Fruit fly (Drosophila melanogaster) whole organism, larva: Measurements from ENCODE around the gene Nnf1b.
A peak's percentile ranks its signal among the peaks of the same experiment; 100 is the strongest.

Experiments used
- noc ChIP-seq: fragments of 200-800 bp; sonication (Bioruptor generic); optimal IDR thresholded peaks from 3 replicates; lab custom pipeline; 2019; ENCODE audit warnings: missing biosample characterization, mild to moderate bottlenecking, missing genetic modification characterization, moderate library complexity

Nnf1b gene

DNA sequence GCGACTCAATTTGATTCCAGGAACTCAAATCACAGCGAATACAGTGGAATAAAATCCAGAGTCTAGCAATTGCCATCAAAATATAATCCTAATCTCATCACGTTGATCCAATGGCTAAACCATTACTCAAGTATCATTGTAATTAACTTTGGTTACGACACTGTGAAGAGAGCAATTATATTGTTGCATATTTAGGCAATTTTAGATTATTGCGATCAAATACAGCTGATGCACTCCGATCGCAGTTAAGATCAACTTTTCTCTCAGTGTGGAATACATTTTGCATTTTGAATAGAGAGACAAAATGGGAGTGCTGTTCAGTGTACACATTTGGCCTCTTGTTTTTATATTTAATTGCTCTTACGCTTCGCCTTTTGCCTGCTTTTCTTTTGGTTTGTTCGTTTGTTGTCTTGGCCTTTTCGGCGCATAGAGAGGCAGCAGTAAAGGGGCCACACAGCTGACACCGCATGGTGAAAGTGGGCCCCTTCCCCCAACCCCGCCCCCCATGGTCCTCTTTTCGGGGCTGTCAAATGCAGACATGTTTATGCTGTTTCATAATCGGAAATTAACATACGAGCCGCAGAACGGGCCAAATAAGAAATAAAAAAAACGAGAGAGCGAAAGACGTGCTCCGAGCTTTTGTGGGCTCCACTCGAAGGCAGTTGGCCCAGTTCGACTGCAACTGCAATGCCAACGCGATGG is 35.9 kb downstream of the Nnf1b start:
- peak; percentile 38 for TF ChIP-seq noc

DNA sequence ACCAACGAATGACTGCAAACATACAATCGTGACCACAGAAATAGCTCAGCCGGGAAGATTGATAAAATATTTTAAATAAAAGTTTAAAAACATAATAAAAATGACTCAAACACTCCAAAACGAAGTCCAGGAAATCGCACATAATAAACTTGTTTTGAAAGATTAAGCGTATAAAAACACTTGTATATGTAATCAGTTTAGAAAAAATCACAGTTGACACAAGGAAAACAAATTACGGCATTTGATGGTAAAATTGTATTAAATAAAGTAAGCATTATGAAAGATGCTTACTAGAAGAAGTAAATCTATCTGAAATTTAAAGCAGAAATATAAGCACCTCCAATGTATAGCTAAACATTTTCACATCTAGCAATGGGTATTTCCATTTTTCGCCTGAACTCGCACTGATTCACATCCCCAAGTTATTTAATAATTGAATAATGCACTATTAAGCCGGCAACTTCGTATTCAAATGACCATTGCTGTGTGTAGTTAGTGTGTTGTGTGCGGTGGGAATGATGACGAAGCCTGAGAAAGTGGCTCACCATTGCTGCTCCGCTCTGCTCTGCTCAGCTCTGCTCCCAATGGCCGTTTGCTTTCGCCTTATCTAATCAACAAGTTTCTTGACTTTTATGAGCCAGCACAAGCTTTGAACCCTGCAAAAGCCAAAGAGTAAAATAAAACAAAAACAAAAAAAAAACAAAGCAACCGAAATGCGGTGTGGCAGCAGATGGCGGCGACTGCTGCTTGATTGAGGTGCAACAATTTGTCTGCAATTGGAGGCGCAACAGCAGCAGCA is 37.0 kb downstream of the Nnf1b start:
- TF ChIP-seq noc, result peak; percentile 75

DNA sequence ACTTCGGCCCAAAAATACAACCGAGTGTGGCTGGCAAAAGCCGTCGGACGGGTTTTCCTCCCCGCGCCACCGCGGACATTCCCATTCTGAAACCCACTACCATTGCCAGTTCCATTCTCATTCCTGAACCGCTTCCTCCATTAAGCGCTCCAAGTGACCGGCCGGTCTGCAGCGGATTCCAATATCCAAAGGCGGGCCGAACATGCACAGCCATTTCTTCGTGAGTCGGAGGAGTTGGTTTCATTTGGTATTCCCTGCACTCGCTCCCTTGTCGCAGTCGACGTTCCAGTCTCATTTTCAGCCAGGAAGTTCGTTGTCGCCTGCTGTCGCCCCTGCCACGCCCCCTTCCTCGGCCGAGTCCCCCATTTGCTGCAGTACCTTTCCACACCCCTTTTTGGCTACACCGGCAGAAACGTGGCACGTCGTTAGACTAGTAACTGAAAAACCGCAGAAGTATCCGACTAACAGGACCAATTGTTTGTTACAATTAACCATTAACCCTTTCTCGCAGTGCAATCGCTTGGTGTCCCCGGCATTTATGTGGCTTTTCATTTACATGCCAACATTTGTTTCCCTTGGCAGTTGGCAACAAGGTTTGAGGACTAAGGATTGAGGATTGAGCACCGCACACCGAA is 37.7 kb downstream of the Nnf1b start:
- no peak for TF ChIP-seq noc

DNA sequence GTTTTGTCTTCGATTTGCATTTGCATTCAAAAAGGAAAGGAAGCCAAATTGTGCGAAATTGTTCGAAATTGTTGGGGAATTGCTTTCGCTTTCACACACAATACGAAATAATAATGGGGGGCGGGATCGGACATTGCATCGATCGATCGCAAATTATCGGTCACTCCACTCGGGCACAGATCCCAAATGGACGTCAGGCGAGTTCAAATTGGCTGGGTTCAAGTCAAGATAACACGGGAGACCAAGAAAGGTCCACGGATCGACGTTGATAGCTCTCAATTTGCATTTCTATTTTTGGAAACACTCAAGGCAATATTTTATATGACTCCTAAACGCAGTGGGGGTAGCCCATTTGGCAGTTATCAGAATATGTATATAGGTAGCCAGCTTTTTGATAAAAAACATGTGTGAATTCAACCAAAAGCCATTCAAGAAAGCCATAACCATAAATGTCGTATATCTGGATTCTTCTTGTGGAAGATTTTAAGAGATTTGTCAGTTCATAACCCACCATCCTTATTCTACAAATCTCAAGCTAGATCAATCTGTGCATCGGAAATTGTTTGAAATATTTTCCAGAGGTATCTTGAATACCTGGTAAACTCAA is 38.9 kb downstream of the Nnf1b start:
- no peak for TF ChIP-seq noc

DNA sequence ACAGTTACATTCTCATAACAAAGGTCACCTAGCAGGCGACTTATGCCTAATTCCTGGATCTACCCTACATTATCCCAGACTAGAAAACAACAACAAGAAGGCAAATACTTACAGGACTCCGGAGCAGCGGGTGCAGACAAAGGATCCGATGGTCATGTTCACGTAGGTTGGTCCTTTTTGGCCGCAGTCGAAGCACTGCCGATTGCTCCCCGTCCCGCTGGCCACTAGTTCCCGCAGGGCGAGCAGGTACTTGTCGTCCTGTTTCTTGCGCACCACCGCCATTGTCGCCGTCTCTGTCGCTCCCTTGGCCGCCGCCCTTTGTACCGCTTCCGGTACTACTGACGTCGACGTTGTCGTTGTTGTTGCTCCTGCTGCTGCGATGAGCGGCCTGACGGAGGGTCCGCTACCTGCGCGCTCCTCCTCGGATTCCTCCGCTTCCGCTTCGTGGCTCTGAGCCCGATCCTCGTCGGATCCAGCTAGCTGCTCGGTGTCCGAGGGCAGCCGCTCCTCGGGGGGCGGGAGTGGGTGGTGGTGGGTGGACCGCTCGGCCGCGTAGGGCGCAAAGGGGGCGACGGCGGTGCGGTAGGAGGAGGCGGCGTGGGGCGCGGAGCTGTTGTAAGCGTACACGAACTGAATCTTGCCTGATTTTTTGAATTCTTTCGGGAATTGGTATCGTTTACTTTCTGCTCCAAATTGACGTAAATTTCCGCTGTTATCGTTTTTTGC is 39.6 kb downstream of the Nnf1b start:
- TF ChIP-seq noc, result no peak

DNA sequence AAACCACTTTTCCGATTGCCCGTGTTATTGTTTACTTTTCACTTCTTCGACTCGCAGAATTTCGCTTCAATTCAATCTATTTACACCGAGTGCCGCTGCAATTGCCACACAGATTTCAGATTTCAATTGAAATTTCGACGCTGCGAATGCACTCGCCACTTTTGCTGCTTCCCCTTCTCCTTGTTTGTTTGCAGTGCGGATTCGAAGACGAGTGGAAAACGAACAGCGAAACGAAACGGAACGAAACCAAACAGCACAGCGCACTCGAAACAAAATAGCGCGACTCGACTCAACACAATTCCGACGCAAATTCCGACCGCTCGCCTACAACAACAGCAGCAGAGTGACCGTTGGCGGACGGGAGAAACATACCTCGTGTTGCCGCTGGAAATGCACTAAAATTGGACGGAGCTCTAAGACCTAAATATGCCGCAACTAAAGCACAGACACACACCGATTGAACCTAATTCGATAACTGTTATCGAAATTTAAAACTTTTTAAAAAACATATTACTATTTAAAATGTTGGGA is 40.4 kb downstream of the Nnf1b start, which contains the start of gene drongo:
Gene drongo, minus strand, starts transcription at position 345 of the 531 bp plus-strand sequence.
- peak; percentile 36 for TF ChIP-seq noc

DNA sequence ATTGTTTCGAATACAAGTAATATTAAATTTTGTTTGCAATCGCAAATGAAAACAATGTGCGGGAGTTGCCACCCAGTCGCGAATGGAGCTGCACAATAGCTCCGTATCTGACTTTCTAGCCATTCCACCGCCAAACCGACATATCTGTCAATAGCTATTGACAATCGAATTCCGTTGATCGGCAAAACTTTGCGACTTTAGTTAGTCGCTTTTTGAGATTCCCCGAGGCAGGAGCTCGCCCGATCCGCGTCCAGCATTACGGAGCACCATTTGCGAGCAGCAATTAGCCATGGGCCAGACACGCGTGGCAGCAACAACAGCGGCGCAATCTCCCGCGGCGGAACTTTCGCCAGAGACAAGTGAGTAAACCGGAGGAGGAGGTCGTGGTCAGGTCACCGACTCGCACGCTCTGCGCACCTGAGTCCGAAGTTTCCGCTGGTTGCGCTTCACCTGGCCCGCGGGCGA is 42.3 kb downstream of the Nnf1b start, which contains the start of the genes CG4291 and kraken:
Gene CG4291, minus strand, starts transcription at position 84 of the 465 bp plus-strand sequence.
Gene kraken, plus strand, starts transcription at position 122 of the 465 bp plus-strand sequence.
- peak; percentile 59 for TF ChIP-seq noc

DNA sequence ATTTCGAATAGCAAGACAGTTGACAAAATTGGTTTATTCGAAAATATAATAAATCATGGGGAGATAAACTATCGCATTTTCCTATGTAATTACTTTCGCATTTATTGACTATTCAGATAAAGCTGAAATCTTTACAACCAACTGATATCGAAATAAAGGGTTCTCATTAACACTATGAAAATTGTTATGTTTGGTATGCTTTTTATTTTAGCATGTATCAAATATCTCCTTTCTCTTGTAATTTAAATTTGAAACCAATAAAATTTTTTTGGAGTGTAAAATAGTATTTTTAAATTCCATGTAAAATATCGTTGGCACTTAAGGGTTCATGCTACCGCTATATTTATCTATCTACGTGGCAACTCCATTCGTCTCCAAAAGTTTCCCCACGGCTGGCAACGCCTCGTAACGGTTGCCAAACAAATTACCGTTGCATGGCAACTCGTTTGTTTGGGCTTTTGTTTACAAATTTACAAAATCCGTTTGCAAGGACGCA is 44.7 kb downstream of the Nnf1b start, which contains the start of gene CG13949:
Gene CG13949, plus strand, starts transcription at position 286 of the 496 bp plus-strand sequence.
- TF ChIP-seq noc, result peak; percentile 17

DNA sequence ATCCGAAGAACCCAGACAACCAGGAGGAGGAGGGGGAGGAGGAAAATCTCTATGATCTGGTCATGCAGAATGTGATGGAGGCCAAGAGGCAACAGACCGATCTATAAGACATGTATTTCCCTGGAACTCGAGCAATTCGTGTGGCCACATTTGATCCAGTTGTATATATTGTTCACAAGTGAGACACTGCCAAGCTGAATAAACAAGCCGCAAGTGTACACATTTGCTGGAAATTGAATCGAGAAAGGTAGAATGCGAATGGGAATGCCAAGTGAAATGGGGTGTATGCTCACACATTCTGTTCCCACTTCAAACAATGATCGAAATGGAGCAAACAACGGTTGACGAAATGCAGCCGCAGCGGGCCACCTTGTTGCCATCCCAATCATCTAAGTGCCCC is 45.6 kb downstream of the Nnf1b start:
- no peak for TF ChIP-seq noc

DNA sequence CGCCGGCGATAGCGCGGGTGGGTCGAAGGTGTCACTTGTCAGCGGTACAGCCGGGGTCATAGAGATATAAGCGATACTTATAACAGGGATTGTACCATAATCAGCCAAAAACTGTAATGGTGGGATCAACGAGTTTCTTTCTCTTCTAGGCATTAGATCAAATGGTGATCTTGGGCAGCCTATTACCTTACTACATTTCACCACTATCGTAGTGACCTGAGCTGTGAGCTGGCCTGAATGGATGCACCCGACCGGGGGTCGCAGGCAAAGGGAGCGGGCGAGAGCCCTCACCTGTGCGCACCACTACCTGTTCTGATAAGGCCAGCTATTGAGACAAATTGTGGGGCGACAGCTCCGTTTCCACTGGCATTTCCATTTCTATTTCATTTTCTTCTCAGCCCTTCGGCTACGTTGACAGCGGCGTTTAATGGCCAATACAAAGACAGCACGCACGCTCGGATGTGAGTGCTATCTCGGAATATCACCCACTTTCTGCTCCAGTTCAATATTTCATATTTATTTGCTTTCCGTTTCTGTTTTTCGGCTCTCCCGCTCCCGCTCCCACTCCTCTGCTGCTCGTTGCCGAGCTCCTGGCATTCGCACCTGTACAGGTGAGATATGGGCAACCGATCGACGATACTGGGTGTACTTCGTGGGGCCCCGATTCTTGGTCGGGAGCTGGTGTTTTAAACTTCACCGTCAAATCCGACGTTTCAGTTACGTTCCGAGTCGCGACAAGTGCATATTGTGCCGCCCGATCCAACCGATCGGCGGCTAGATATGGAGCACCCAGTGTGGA is 46.5 kb downstream of the Nnf1b start:
- TF ChIP-seq noc, result peak; percentile 42

DNA sequence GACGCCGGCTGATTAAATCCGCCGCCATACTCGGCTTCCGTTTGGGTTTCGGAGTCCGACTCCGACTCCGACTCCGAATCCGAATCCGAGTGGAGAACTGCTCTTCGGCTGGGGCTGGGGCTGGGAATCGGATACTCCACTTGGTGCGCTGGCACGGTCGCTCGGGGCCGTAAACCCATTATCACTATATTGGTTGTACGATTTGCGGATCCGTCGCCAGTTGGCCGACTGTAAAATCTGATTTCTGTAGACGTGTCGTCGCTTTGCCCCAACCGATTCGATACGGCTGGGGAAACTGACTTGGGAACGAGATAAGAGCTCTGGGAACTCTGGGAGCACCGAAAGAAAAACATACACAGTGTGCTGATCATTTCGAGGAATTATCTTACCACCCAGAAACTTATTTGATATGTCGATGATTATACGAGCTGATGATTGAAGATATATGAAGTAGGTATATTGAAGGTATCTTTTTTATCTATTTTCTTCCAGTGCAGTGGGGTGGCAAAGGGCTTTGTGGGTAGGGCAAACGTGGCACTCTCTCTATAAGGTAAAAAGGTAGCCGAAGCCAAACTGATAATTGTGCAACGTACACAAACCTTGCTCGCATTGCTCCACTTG is 47.6 kb downstream of the Nnf1b start:
- TF ChIP-seq noc, result peak; percentile 15

DNA sequence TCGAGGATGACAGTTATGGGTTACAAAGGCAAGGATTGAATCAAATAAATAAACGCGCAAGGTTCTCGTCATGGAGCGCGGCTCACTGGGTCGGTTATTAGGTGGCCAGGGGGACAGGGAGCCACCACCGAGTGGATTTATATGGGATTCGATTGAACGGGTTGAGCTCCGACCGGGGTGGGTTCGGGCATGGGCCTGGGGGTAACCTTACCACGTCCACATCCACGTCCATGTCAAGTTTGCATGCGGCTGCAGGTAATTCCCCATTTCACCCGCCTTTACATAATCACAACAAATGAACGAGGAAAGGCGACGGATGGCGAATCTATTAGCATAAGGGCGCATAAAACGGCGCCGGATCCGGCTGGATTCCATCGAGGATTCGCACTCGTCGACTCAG is 49.5 kb downstream of the Nnf1b start, which contains the start of gene CG13950:
Gene CG13950, plus strand, starts transcription at position 301 of the 400 bp plus-strand sequence.
- no peak for TF ChIP-seq noc
